Worm (Caenorhabditis elegans) whole organism, L3 larva: Measurements from ENCODE around the gene F26F12.2.

ENCODE experiments used
- egl-27 ChIP-seq: sonication (generic microtip); optimal IDR thresholded peaks from 4 replicates; lab custom pipeline; 2017; ENCODE audit warnings: missing biosample characterization, missing genetic modification reagents, missing genetic modification characterization
- nhr-25 ChIP-seq: sonication (generic microtip); optimal IDR thresholded peaks from 2 replicates; lab custom pipeline; 2017; ENCODE audit warnings: missing biosample characterization, missing genetic modification characterization
- unc-62 ChIP-seq: fragments of 150-350 bp; sonication (generic microtip); optimal IDR thresholded peaks from 4 replicates; lab custom pipeline; 2014; ENCODE audit warnings: missing biosample characterization, missing genetic modification reagents, missing genetic modification characterization
- ztf-4 ChIP-seq: fragments of 150-350 bp; optimal IDR thresholded peaks from 2 replicates; lab custom pipeline; 2014; ENCODE audit warnings: missing biosample characterization, missing genetic modification characterization

ce11 chrV:5838576-5839366 is at the start of gene F26F12.2:
- no peak for TF ChIP-seq egl-27 (tag; lab: Kevin White, UChicago)
- TF ChIP-seq nhr-25: peak; percentile 56
- no peak for TF ChIP-seq unc-62
- TF ChIP-seq ztf-4: no peak
